Worm (Caenorhabditis elegans): ENCODE measurements around the gene srsx-31.

srsx-31 gene

ce11 chrV:11223698-11224097 lies 31.2 kb downstream of the srsx-31 start:
- TF ChIP-seq unc-62 (GFP tag; optimal IDR thresholded peaks at IDR 0.05), result no peak

- no peak for TF ChIP-seq unc-62 (GFP tag; optimal IDR thresholded peaks at IDR 0.05)
Measured at ce11 chrV:11220936-11221335, 33.9 kb downstream of the srsx-31 start, which contains the start of gene T19B10.2. Gene T19B10.2 (plus strand): TSS chrV:11221302.

- TF ChIP-seq unc-62 (GFP tag; optimal IDR thresholded peaks at IDR 0.05), result no peak
Measured at ce11 chrV:11220415-11220814, 34.5 kb downstream of the srsx-31 start.

- TF ChIP-seq unc-62 (GFP tag; optimal IDR thresholded peaks at IDR 0.05), result no peak
Measured at ce11 chrV:11217394-11217793, 37.5 kb downstream of the srsx-31 start, which contains the start of gene cyp-29A2. Gene cyp-29A2 (plus strand): TSS chrV:11217583.

ce11 chrV:11216137-11216536 lies 38.7 kb downstream of the srsx-31 start:
- no peak for TF ChIP-seq unc-62 (GFP tag; optimal IDR thresholded peaks at IDR 0.05)

ce11 chrV:11214569-11214968 lies 40.3 kb downstream of the srsx-31 start:
- no peak for TF ChIP-seq unc-62 (GFP tag; optimal IDR thresholded peaks at IDR 0.05)

ce11 chrV:11211323-11211722 lies 43.6 kb downstream of the srsx-31 start:
- no peak for TF ChIP-seq unc-62 (GFP tag; optimal IDR thresholded peaks at IDR 0.05)

ce11 chrV:11209452-11210188 lies 45.3 kb downstream of the srsx-31 start:
- TF ChIP-seq unc-62 (GFP tag; optimal IDR thresholded peaks at IDR 0.05), result no peak

ce11 chrV:11206467-11206866 lies 48.4 kb downstream of the srsx-31 start:
- TF ChIP-seq unc-62 (GFP tag; optimal IDR thresholded peaks at IDR 0.05), result no peak

- no peak for TF ChIP-seq unc-62 (GFP tag; optimal IDR thresholded peaks at IDR 0.05)
Measured at ce11 chrV:11204452-11204851, 50.4 kb downstream of the srsx-31 start.
